Worm (Caenorhabditis elegans) whole organism, midembryonic: ENCODE data around the gene C06B8.2.

Experiments used
- T22C8.4 ChIP-seq: fragments of 200-800 bp; sonication (Bioruptor generic); IDR thresholded peaks from 2 replicates; pipeline ENCODE4 v1.3.6; 2022; ENCODE audit warnings: missing genetic modification characterization, missing compliant biosample characterization
- cog-1 ChIP-seq: sonication (generic microtip); optimal IDR thresholded peaks from 2 replicates; lab custom pipeline; 2016; ENCODE audit warnings: missing genetic modification characterization, missing compliant biosample characterization
- flt-1 ChIP-seq: fragments of 200-800 bp; sonication (Bioruptor generic); IDR thresholded peaks from 2 replicates; pipeline ENCODE4 v1.3.6; 2022; ENCODE audit warnings: missing genetic modification characterization, missing compliant biosample characterization
- klf-2 ChIP-seq: fragments of 200-800 bp; sonication (Bioruptor generic); conservative IDR thresholded peaks from 2 replicates; pipeline ENCODE4 v1.3.6; 2022; ENCODE audit warnings: missing genetic modification reagents, missing genetic modification characterization, missing compliant biosample characterization
- med-1 ChIP-seq: sonication (generic microtip); optimal IDR thresholded peaks from 2 replicates; lab custom pipeline; 2017; ENCODE audit warnings: missing genetic modification characterization, mild to moderate bottlenecking, missing compliant biosample characterization, antibody characterized with exemption, missing genetic modification reagents; ENCODE audit not compliant: insufficient read depth
- ref-1 ChIP-seq: fragments of 200-800 bp; sonication (Bioruptor generic); conservative IDR thresholded peaks from 2 replicates; pipeline ENCODE4 v1.3.6; 2022; ENCODE audit warnings: missing genetic modification reagents, missing genetic modification characterization, missing compliant biosample characterization
- tab-1 ChIP-seq: fragments of 200-800 bp; sonication (Bioruptor generic); IDR thresholded peaks from 2 replicates; pipeline ENCODE4 v1.3.6; 2022; ENCODE audit warnings: missing genetic modification characterization, missing compliant biosample characterization
- ztf-29 ChIP-seq: fragments of 200-800 bp; sonication (Bioruptor generic); IDR thresholded peaks from 2 replicates; pipeline ENCODE4 v1.3.6; 2022; ENCODE audit warnings: missing genetic modification reagents, missing genetic modification characterization, missing compliant biosample characterization

ce11 chrV:15434647-15435046, 43.9 kb downstream of the C06B8.2 start:
- TF ChIP-seq T22C8.4 (GFP tag; lab: Robert Waterston, UW) (no peak), ref-1 (GFP tag; lab: Robert Waterston, UW) (no peak), cog-1 (tag; lab: Kevin White, UChicago) (no peak), tab-1 (no peak), flt-1 (GFP tag; lab: Robert Waterston, UW) (no peak), ztf-29 (GFP tag; lab: Robert Waterston, UW) (no peak), klf-2 (GFP tag; lab: Robert Waterston, UW) (no peak), med-1 (GFP tag; lab: Kevin White, UChicago) (no peak)
